Worm (Caenorhabditis elegans) whole organism, mixed stage, embryonic: Measurements from ENCODE around the gene srj-8.

Source experiments
- lsy-2 ChIP-seq: fragments of 150-350 bp; optimal IDR thresholded peaks from 2 replicates; lab custom pipeline; 2014; ENCODE audit warnings: missing biosample characterization, missing genetic modification characterization
- pha-4 ChIP-seq: fragments of 150-350 bp; optimal IDR thresholded peaks from 2 replicates; lab custom pipeline; 2018; ENCODE audit warnings: missing biosample characterization, missing genetic modification reagents, missing genetic modification characterization

DNA sequence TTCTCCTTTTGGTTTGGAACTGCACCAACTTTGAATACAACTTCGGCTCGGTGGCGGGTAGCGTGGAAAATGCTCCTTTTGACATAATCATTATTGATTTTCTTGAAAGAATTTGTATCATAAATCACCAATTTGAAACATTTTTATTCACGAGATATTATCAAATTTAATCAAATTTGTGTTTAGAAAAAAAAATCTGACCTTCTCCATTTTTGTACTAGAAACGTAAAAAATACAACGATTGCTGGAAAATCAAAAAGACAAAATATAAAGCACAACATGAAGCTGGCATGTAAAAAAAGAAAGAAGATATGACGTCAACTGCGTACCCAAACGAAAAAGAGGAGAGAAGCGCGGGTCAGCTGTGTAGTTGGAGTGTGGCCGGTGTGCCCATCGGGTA lies 47.3 kb upstream of the srj-8 start, which contains the start of gene K08D9.4:
- no peak for TF ChIP-seq pha-4 (tag; lab: Kevin White, UChicago)
- TF ChIP-seq lsy-2 (tag; lab: Kevin White, UChicago): no peak
